Fruit fly (Drosophila melanogaster): ENCODE data around the gene CG31678.

Gene CG31678

dm6 chr2L:20716077-20716476, 40.3 kb upstream of the CG31678 start (continued):
- TF ChIP-seq CG17385 (GFP tag; optimal IDR thresholded peaks at IDR 0.05) (no peak), CG14710 (tag; optimal IDR thresholded peaks at IDR 0.05) (peak; percentile 43), eve (GFP tag; optimal IDR thresholded peaks at IDR 0.05) (no peak), bcd (GFP tag; optimal IDR thresholded peaks at IDR 0.05) (no peak), Ada2b (GFP tag; IDR thresholded peaks at IDR 0.05) (no peak), Lim3 (GFP tag; IDR thresholded peaks at IDR 0.05) (no peak), Dip2 (GFP tag; IDR thresholded peaks at IDR 0.05) (no peak), CG2202 (tag; optimal IDR thresholded peaks at IDR 0.05) (peak; percentile 58), wek (GFP tag; optimal IDR thresholded peaks at IDR 0.05) (no peak), z (GFP tag; IDR thresholded peaks at IDR 0.05) (no peak), Myb (GFP tag; optimal IDR thresholded peaks at IDR 0.05) (no peak), dm (GFP tag; optimal IDR thresholded peaks at IDR 0.05) (peak; percentile 64), Pdp1 (GFP tag; optimal IDR thresholded peaks at IDR 0.05) (no peak), CG6272 (GFP tag; IDR thresholded peaks at IDR 0.05) (no peak), ac (GFP tag; optimal IDR thresholded peaks at IDR 0.05) (no peak), CG5953 (GFP tag; IDR thresholded peaks at IDR 0.05) (no peak), CG10979 (tag; optimal IDR thresholded peaks at IDR 0.05) (peak; percentile 44), CG1529 (GFP tag; optimal IDR thresholded peaks at IDR 0.05) (peak; percentile 7), CG8089 (GFP tag; optimal IDR thresholded peaks at IDR 0.05) (no peak), Jarid2 (GFP tag; optimal IDR thresholded peaks at IDR 0.05) (peak; percentile 20), CG8478 (optimal IDR thresholded peaks at IDR 0.05) (no peak), nerfin-1 (tag; optimal IDR thresholded peaks at IDR 0.05) (peak; percentile 7), CG13123 (GFP tag; optimal IDR thresholded peaks at IDR 0.05) (no peak), tll (GFP tag; optimal IDR thresholded peaks at IDR 0.05) (no peak), Hsf (GFP tag; optimal IDR thresholded peaks at IDR 0.05) (no peak), CkIIα-i1 (GFP tag; IDR thresholded peaks at IDR 0.05) (no peak), CG9932 (GFP tag; IDR thresholded peaks at IDR 0.05) (no peak), Max (GFP tag; optimal IDR thresholded peaks at IDR 0.05) (no peak), nom (GFP tag; optimal IDR thresholded peaks at IDR 0.05) (no peak), CG6654 (GFP tag; optimal IDR thresholded peaks at IDR 0.05) (no peak), Six4 (GFP tag; optimal IDR thresholded peaks at IDR 0.05) (no peak), CG18011 (GFP tag; optimal IDR thresholded peaks at IDR 0.05) (no peak), HLH4C (GFP tag; IDR thresholded peaks at IDR 0.05; ENCODE audit: partially characterized antibody) (no peak), CG10267 (tag; optimal IDR thresholded peaks at IDR 0.05) (peak; percentile 15), CG11093 (GFP tag; IDR thresholded peaks at IDR 0.05) (no peak), Asciz (GFP tag; optimal IDR thresholded peaks at IDR 0.05) (no peak), CG10147 (GFP tag; optimal IDR thresholded peaks at IDR 0.05) (no peak), ranshi (GFP tag; IDR thresholded peaks at IDR 0.05) (no peak), HmgZ (tag; optimal IDR thresholded peaks at IDR 0.05) (no peak), CG15514 (GFP tag; optimal IDR thresholded peaks at IDR 0.05) (no peak), cas (GFP tag; IDR thresholded peaks at IDR 0.05) (no peak), Hmx (GFP tag; optimal IDR thresholded peaks at IDR 0.05) (no peak), tgo (GFP tag; IDR thresholded peaks at IDR 0.05) (no peak), Doc3 (GFP tag; IDR thresholded peaks at IDR 0.05; ENCODE audit: partially characterized antibody) (no peak), Sry-β (GFP tag; optimal IDR thresholded peaks at IDR 0.05) (no peak), Opbp (GFP tag; IDR thresholded peaks at IDR 0.05; ENCODE audit: partially characterized antibody) (no peak), CG4424 (GFP tag; optimal IDR thresholded peaks at IDR 0.05) (no peak), CG8765 (GFP tag; IDR thresholded peaks at IDR 0.05) (no peak), dati (GFP tag; IDR thresholded peaks at IDR 0.05) (no peak), Nf-YA (GFP tag; IDR thresholded peaks at IDR 0.05) (no peak), Optix (GFP tag; IDR thresholded peaks at IDR 0.05) (0 out of 3 replicates have a peak, but pooled peaks have one; percentile 18), Bteb2 (GFP tag; optimal IDR thresholded peaks at IDR 0.05) (no peak)

Data from whole organism, embryonic.